Worm (Caenorhabditis elegans) whole organism, early embryonic: Measurements from ENCODE around the gene C38C6.3.
A peak's percentile ranks its signal among the peaks of the same experiment; 100 is the strongest.

Experiments
- B0310.2 ChIP-seq: sonication (generic microtip); optimal IDR thresholded peaks from 2 replicates; lab custom pipeline; 2016; ENCODE audit warnings: mild to moderate bottlenecking, missing genetic modification characterization, missing compliant biosample characterization
- F13C5.2 ChIP-seq: sonication (generic microtip); optimal IDR thresholded peaks from 2 replicates; lab custom pipeline; 2017; ENCODE audit warnings: mild to moderate bottlenecking, missing genetic modification characterization, inconsistent platforms, missing compliant biosample characterization
- aly-1 ChIP-seq: sonication (generic microtip); optimal IDR thresholded peaks from 2 replicates; lab custom pipeline; 2016; ENCODE audit warnings: missing genetic modification characterization, missing compliant biosample characterization
- ama-1 ChIP-seq: fragments of 150-350 bp; optimal IDR thresholded peaks from 2 replicates; lab custom pipeline; 2014
- ceh-13 ChIP-seq: fragments of 200-800 bp; sonication (Bioruptor generic); optimal IDR thresholded peaks from 2 replicates; lab custom pipeline; 2018; ENCODE audit warnings: mild to moderate bottlenecking, missing genetic modification characterization, missing compliant biosample characterization
- ceh-36 ChIP-seq: sonication (generic microtip); optimal IDR thresholded peaks from 2 replicates; lab custom pipeline; 2016; ENCODE audit warnings: missing genetic modification characterization, inconsistent platforms, missing compliant biosample characterization
- ets-7 ChIP-seq: sonication (generic microtip); optimal IDR thresholded peaks from 2 replicates; lab custom pipeline; 2016; ENCODE audit warnings: missing genotype, missing genetic modification characterization, missing compliant biosample characterization
- flt-1 ChIP-seq: fragments of 200-800 bp; sonication (Bioruptor generic); IDR thresholded peaks from 2 replicates; pipeline ENCODE4 v1.3.6; 2022; ENCODE audit warnings: missing genetic modification characterization, missing compliant biosample characterization
- hmbx-1 ChIP-seq: sonication (generic microtip); optimal IDR thresholded peaks from 2 replicates; lab custom pipeline; 2016; ENCODE audit warnings: mild to moderate bottlenecking, missing genetic modification characterization, missing compliant biosample characterization
- hmg-4 ChIP-seq: fragments of 200-800 bp; sonication (Bioruptor generic); optimal IDR thresholded peaks from 2 replicates; lab custom pipeline; 2018; ENCODE audit warnings: mild to moderate bottlenecking, missing genetic modification characterization, missing compliant biosample characterization
- hnd-1 ChIP-seq: sonication (generic microtip); optimal IDR thresholded peaks from 2 replicates; lab custom pipeline; 2016; ENCODE audit warnings: missing genetic modification characterization, missing compliant biosample characterization
- pes-1 ChIP-seq: fragments of 200-800 bp; sonication (Bioruptor generic); IDR thresholded peaks from 2 replicates; pipeline ENCODE4 v1.3.6; 2022; ENCODE audit warnings: missing genetic modification reagents, missing genetic modification characterization, missing compliant biosample characterization
- scrt-1 ChIP-seq: fragments of 200-800 bp; sonication (Bioruptor generic); IDR thresholded peaks from 2 replicates; pipeline ENCODE4 v1.3.6; 2022; ENCODE audit warnings: missing genetic modification characterization, missing compliant biosample characterization
- sea-1 ChIP-seq: fragments of 200-800 bp; sonication (Bioruptor generic); conservative IDR thresholded peaks from 2 replicates; pipeline ENCODE4 v1.3.6; 2022; ENCODE audit warnings: missing genetic modification characterization, missing compliant biosample characterization
- tbx-11 ChIP-seq: fragments of 200-800 bp; sonication (Bioruptor generic); IDR thresholded peaks from 2 replicates; pipeline ENCODE4 v1.3.6; 2022; ENCODE audit warnings: missing genetic modification characterization, missing compliant biosample characterization
- tbx-37 ChIP-seq: fragments of 200-800 bp; sonication (Bioruptor generic); conservative IDR thresholded peaks from 2 replicates; pipeline ENCODE4 v1.3.6; 2022; ENCODE audit warnings: missing genetic modification reagents, missing genetic modification characterization, missing compliant biosample characterization
- tra-4 ChIP-seq: sonication (generic microtip); optimal IDR thresholded peaks from 2 replicates; lab custom pipeline; 2017; ENCODE audit warnings: missing genetic modification characterization, missing compliant biosample characterization

C38C6.3 gene

DNA sequence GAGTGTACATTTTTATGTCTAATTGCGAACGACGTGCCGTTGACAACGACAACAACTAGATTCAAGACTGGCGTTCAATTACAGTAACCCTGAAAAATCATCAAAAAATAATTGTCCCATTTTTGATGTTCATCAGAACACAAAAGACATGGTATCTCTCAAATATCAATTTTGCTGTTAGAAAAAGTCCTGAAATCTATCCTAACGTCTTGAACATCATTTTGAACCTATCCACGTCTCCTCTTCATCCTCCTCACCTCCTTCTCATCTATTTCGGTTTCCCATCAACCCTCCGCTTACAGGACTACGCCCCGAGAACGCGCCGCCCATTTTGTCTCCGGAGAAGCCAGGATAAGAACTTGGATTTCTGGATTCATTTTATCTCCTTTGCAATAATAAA is 17.2 kb upstream of the C38C6.3 start, which contains the start of gene mltn-9:
Gene mltn-9, plus strand, starts transcription at position 301 of the 400 bp plus-strand sequence.
- TF ChIP-seq hmbx-1 (tag; lab: Kevin White, UChicago) (no peak), sea-1 (GFP tag; lab: Robert Waterston, UW) (no peak), scrt-1 (no peak), ama-1 (lab: Kevin White, UChicago) (no peak), pes-1 (GFP tag; lab: Robert Waterston, UW) (no peak), ceh-36 (no peak), hmg-4 (no peak), tbx-37 (GFP tag; lab: Robert Waterston, UW) (no peak), hnd-1 (tag; lab: Kevin White, UChicago) (no peak), ceh-13 (GFP tag; lab: Kevin White, UChicago) (no peak), F13C5.2 (tag; lab: Kevin White, UChicago) (no peak), tbx-11 (GFP tag; lab: Robert Waterston, UW) (no peak), B0310.2 (tag; lab: Kevin White, UChicago) (no peak), aly-1 (no peak), flt-1 (no peak), ets-7 (tag; lab: Kevin White, UChicago) (no peak)

DNA sequence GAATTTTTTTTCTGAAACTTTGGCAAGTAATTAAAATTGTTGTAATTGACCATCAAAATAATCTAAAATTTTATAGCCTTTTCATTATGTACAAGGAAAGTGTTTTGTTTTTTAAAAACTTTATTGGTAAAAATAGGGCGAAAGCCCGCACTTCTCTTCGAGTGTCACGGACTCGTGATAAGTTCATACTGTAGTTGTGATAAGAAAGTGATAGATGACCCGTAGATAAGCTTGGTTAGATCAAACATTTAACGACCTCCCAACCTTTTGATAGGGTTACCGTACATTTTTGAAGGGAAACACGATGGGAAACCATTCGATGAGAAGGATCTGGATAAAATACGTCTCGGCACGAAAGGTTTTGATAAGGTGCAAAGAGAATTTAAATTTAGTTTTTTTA is 16.5 kb upstream of the C38C6.3 start:
- no peak for TF ChIP-seq hmg-4
- TF ChIP-seq pes-1 (GFP tag; lab: Robert Waterston, UW) = no peak
- TF ChIP-seq sea-1 (GFP tag; lab: Robert Waterston, UW) = no peak
- TF ChIP-seq ama-1 (lab: Kevin White, UChicago) = no peak
- no peak for TF ChIP-seq ceh-36
- TF ChIP-seq flt-1 = no peak
- no peak for TF ChIP-seq hmbx-1 (tag; lab: Kevin White, UChicago)
- no peak for TF ChIP-seq aly-1
- TF ChIP-seq ets-7 (tag; lab: Kevin White, UChicago) = no peak
- no peak for TF ChIP-seq tbx-37 (GFP tag; lab: Robert Waterston, UW)
- no peak for TF ChIP-seq B0310.2 (tag; lab: Kevin White, UChicago)
- TF ChIP-seq hnd-1 (tag; lab: Kevin White, UChicago) = no peak
- TF ChIP-seq F13C5.2 (tag; lab: Kevin White, UChicago) = no peak
- TF ChIP-seq tra-4 (tag; lab: Kevin White, UChicago) = no peak
- no peak for TF ChIP-seq ceh-13 (GFP tag; lab: Kevin White, UChicago)

- 0 out of 2 replicates have a peak, but pooled peaks have one; percentile 25 for TF ChIP-seq pes-1 (GFP tag; lab: Robert Waterston, UW)
- no peak for TF ChIP-seq ama-1 (lab: Kevin White, UChicago)
- no peak for TF ChIP-seq hmbx-1 (tag; lab: Kevin White, UChicago)
Observed at ce11 chrII:14616927-14617326, 16.0 kb upstream of the C38C6.3 start.

- no peak for TF ChIP-seq ama-1 (lab: Kevin White, UChicago)
- no peak for TF ChIP-seq hnd-1 (tag; lab: Kevin White, UChicago)
- TF ChIP-seq pes-1 (GFP tag; lab: Robert Waterston, UW) = no peak
- TF ChIP-seq F13C5.2 (tag; lab: Kevin White, UChicago) = no peak
- TF ChIP-seq hmg-4 = no peak
- no peak for TF ChIP-seq tbx-37 (GFP tag; lab: Robert Waterston, UW)
- no peak for TF ChIP-seq aly-1
- no peak for TF ChIP-seq ets-7 (tag; lab: Kevin White, UChicago)
- TF ChIP-seq hmbx-1 (tag; lab: Kevin White, UChicago) = no peak
- TF ChIP-seq scrt-1 = no peak
- TF ChIP-seq ceh-36 = no peak
- TF ChIP-seq flt-1 = no peak
Observed at ce11 chrII:14618158-14618557, 14.8 kb upstream of the C38C6.3 start.

- no peak for TF ChIP-seq ceh-36
- TF ChIP-seq tbx-11 (GFP tag; lab: Robert Waterston, UW) = no peak
- no peak for TF ChIP-seq sea-1 (GFP tag; lab: Robert Waterston, UW)
- TF ChIP-seq pes-1 (GFP tag; lab: Robert Waterston, UW) = no peak
- TF ChIP-seq scrt-1 = no peak
- no peak for TF ChIP-seq tra-4 (tag; lab: Kevin White, UChicago)
- TF ChIP-seq ets-7 (tag; lab: Kevin White, UChicago) = no peak
- no peak for TF ChIP-seq F13C5.2 (tag; lab: Kevin White, UChicago)
- no peak for TF ChIP-seq B0310.2 (tag; lab: Kevin White, UChicago)
- TF ChIP-seq hmbx-1 (tag; lab: Kevin White, UChicago) = no peak
- TF ChIP-seq hnd-1 (tag; lab: Kevin White, UChicago) = no peak
- no peak for TF ChIP-seq hmg-4
- no peak for TF ChIP-seq ama-1 (lab: Kevin White, UChicago)
- no peak for TF ChIP-seq ceh-13 (GFP tag; lab: Kevin White, UChicago)
- no peak for TF ChIP-seq tbx-37 (GFP tag; lab: Robert Waterston, UW)
- TF ChIP-seq aly-1 = no peak
Observed at ce11 chrII:14618764-14619163, 14.2 kb upstream of the C38C6.3 start.

- TF ChIP-seq B0310.2 (tag; lab: Kevin White, UChicago) (no peak), hmbx-1 (tag; lab: Kevin White, UChicago) (no peak), ceh-13 (GFP tag; lab: Kevin White, UChicago) (no peak), tbx-11 (GFP tag; lab: Robert Waterston, UW) (no peak), scrt-1 (no peak), ceh-36 (no peak)
Observed at ce11 chrII:14619806-14620205, 13.1 kb upstream of the C38C6.3 start.

ce11 chrII:14620730-14621129 is 12.2 kb upstream of the C38C6.3 start:
- TF ChIP-seq hnd-1 (tag; lab: Kevin White, UChicago) = no peak
- no peak for TF ChIP-seq ceh-36
- TF ChIP-seq hmg-4 = no peak
- no peak for TF ChIP-seq tbx-37 (GFP tag; lab: Robert Waterston, UW)
- TF ChIP-seq hmbx-1 (tag; lab: Kevin White, UChicago) = no peak

ce11 chrII:14622758-14623157 is 10.2 kb upstream of the C38C6.3 start, which contains the start of gene mltn-10:
Gene mltn-10, plus strand, starts transcription at chrII:14623058.
- TF ChIP-seq flt-1 = no peak
- TF ChIP-seq tbx-37 (GFP tag; lab: Robert Waterston, UW) = no peak
- TF ChIP-seq ceh-36 = no peak
- no peak for TF ChIP-seq ets-7 (tag; lab: Kevin White, UChicago)
- TF ChIP-seq hmg-4 = no peak
- no peak for TF ChIP-seq B0310.2 (tag; lab: Kevin White, UChicago)
- TF ChIP-seq tra-4 (tag; lab: Kevin White, UChicago) = no peak
- TF ChIP-seq scrt-1 = no peak
- TF ChIP-seq ceh-13 (GFP tag; lab: Kevin White, UChicago) = no peak
- TF ChIP-seq ama-1 (lab: Kevin White, UChicago) = no peak
- no peak for TF ChIP-seq pes-1 (GFP tag; lab: Robert Waterston, UW)
- TF ChIP-seq hmbx-1 (tag; lab: Kevin White, UChicago) = no peak
- TF ChIP-seq sea-1 (GFP tag; lab: Robert Waterston, UW) = no peak
- TF ChIP-seq F13C5.2 (tag; lab: Kevin White, UChicago) = no peak
- no peak for TF ChIP-seq tbx-11 (GFP tag; lab: Robert Waterston, UW)
- no peak for TF ChIP-seq hnd-1 (tag; lab: Kevin White, UChicago)
- TF ChIP-seq aly-1 = no peak
